Fruit fly (Drosophila melanogaster): ENCODE data around the gene CG42586.

CG42586 gene

DNA sequence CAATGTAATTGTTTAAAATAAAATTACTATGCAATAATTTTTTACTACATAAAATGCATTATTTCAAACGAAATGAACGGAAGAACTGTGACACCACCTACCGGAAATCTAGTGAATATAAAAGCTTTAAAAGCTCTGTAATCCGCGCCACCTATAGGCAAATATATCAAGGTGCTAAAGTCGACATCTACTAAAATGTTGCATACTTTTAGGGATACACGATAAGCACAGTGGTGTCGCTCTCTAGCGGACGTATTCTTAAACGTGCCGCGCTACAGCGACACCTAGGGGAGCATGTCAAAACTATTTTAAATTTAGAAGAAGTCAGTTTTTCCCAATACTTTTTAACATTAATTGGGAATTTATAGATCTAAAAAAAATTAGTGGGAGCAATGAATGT is 35.4 kb downstream of the CG42586 start (continued):
- TF ChIP-seq odd (GFP tag; optimal IDR thresholded peaks at IDR 0.05) (no peak), bbx (GFP tag; IDR thresholded peaks at IDR 0.05; ENCODE audit: partially characterized antibody) (peak; percentile 53; the same call in 1 of the 2 replicates), Rfx (GFP tag; IDR thresholded peaks at IDR 0.05) (peak; percentile 87), CG11504 (tag; optimal IDR thresholded peaks at IDR 0.05) (peak; percentile 71), disco-r (GFP tag; optimal IDR thresholded peaks at IDR 0.05) (peak; percentile 49), CG17802 (tag; optimal IDR thresholded peaks at IDR 0.05) (peak; percentile 45), Optix (GFP tag; IDR thresholded peaks at IDR 0.05) (peak; percentile 41), CG4424 (GFP tag; optimal IDR thresholded peaks at IDR 0.05) (peak; percentile 82), CG8359 (GFP tag; optimal IDR thresholded peaks at IDR 0.05; ENCODE audit: borderline replicate concordance) (peak; percentile 61), sisA (GFP tag; IDR thresholded peaks at IDR 0.05) (peak; percentile 77), mld (GFP tag; IDR thresholded peaks at IDR 0.05; ENCODE audit: partially characterized antibody) (no peak), Xrp1 (GFP tag; IDR thresholded peaks at IDR 0.05) (peak; percentile 56; the same call in 1 of the 2 replicates), lola (GFP tag; optimal IDR thresholded peaks at IDR 0.05) (peak in 1 of 3 experiments; percentile 8), grn (GFP tag; optimal IDR thresholded peaks at IDR 0.05) (peak; percentile 13), Ptx1 (GFP tag; IDR thresholded peaks at IDR 0.05) (peak; percentile 84), CG6791 (GFP tag; IDR thresholded peaks at IDR 0.05; ENCODE audit: partially characterized antibody) (peak; percentile 72; the same call in 2 of the 3 replicates), CG2116 (GFP tag; optimal IDR thresholded peaks at IDR 0.05) (peak; percentile 20), CG13123 (GFP tag; optimal IDR thresholded peaks at IDR 0.05) (peak; percentile 78), Bgb (GFP tag; IDR thresholded peaks at IDR 0.05; ENCODE audit: partially characterized antibody) (peak; percentile 52; the same call in 1 of the 2 replicates), CG2678 (tag; optimal IDR thresholded peaks at IDR 0.05) (peak; percentile 57), CG12942 (GFP tag; optimal IDR thresholded peaks at IDR 0.05) (peak; percentile 37), CG8281 (tag; optimal IDR thresholded peaks at IDR 0.05) (no peak), CG8765 (GFP tag; IDR thresholded peaks at IDR 0.05) (peak; percentile 42; the same call in 1 of the 2 replicates), gcm2 (GFP tag; optimal IDR thresholded peaks at IDR 0.05) (peak; percentile 28), CG6175 (GFP tag; IDR thresholded peaks at IDR 0.05) (0 out of 3 replicates have a peak, but pooled peaks have one; percentile 29), CG13894 (tag; optimal IDR thresholded peaks at IDR 0.05) (no peak), ems (GFP tag; optimal IDR thresholded peaks at IDR 0.05) (peak; percentile 65), slbo (GFP tag; IDR thresholded peaks at IDR 0.05) (peak; percentile 73), CG18011 (GFP tag; optimal IDR thresholded peaks at IDR 0.05) (no peak), CG7271 (tag; optimal IDR thresholded peaks at IDR 0.05) (peak; percentile 56), ATbp (GFP tag; optimal IDR thresholded peaks at IDR 0.05) (no peak), CG10267 (tag; optimal IDR thresholded peaks at IDR 0.05) (peak; percentile 73), sc (optimal IDR thresholded peaks at IDR 0.05) (no peak), sc (GFP tag; optimal IDR thresholded peaks at IDR 0.05) (no peak), Myb (GFP tag; optimal IDR thresholded peaks at IDR 0.05) (peak; percentile 64), CG42726 (GFP tag; IDR thresholded peaks at IDR 0.05; ENCODE audit: partially characterized antibody) (no peak), seq (GFP tag; IDR thresholded peaks at IDR 0.05) (no peak), CG1832 (GFP tag; optimal IDR thresholded peaks at IDR 0.05) (no peak), CG10543 (GFP tag; optimal IDR thresholded peaks at IDR 0.05) (no peak), danr (GFP tag; IDR thresholded peaks at IDR 0.05) (peak; percentile 63), Lpt (GFP tag; optimal IDR thresholded peaks at IDR 0.05) (no peak), ab (GFP tag; optimal IDR thresholded peaks at IDR 0.05) (no peak), CG11085 (GFP tag; IDR thresholded peaks at IDR 0.05) (peak; percentile 78), scrt (GFP tag; optimal IDR thresholded peaks at IDR 0.05) (peak; percentile 36), Blimp-1 (GFP tag; optimal IDR thresholded peaks at IDR 0.05) (peak; percentile 67), CrebB (tag; optimal IDR thresholded peaks at IDR 0.05) (peak; percentile 11), CG1529 (GFP tag; optimal IDR thresholded peaks at IDR 0.05) (no peak), br (optimal IDR thresholded peaks at IDR 0.05) (no peak), tin (GFP tag; optimal IDR thresholded peaks at IDR 0.05) (peak; percentile 89), CG1603 (tag; optimal IDR thresholded peaks at IDR 0.05) (peak; percentile 51)

All from whole organism, embryonic.